Fruit fly (Drosophila melanogaster) whole organism, embryonic: ENCODE results near the gene Herc4.

Source experiments
- Aef1 ChIP-seq: fragments of 200-800 bp; sonication (Bioruptor generic); IDR thresholded peaks from 3 replicates; pipeline ENCODE4 v1.3.6; 2022; ENCODE audit warnings: missing biosample characterization, missing genetic modification characterization
- Atf6 ChIP-seq: fragments of 200-800 bp; sonication (Bioruptor generic); IDR thresholded peaks from 2 replicates; pipeline ENCODE4 v1.3.6; 2022; ENCODE audit warnings: missing biosample characterization, missing genetic modification characterization
- CG10543 ChIP-seq: fragments of 200-800 bp; sonication (Bioruptor generic); optimal IDR thresholded peaks from 3 replicates; lab custom pipeline; 2017; ENCODE audit warnings: missing biosample characterization, mild to moderate bottlenecking, missing genetic modification characterization, moderate library complexity
- CG10654 ChIP-seq: fragments of 200-800 bp; sonication (Bioruptor generic); optimal IDR thresholded peaks from 2 replicates; lab custom pipeline; 2016; ENCODE audit warnings: missing biosample characterization, missing genetic modification characterization
- CG11247 ChIP-seq: fragments of 200-800 bp; sonication (Bioruptor generic); IDR thresholded peaks from 2 replicates; pipeline ENCODE4 v1.3.6; 2022; ENCODE audit warnings: missing biosample characterization, missing genetic modification characterization
- CG13123 ChIP-seq: fragments of 200-800 bp; sonication (Bioruptor generic); optimal IDR thresholded peaks from 2 replicates; lab custom pipeline; 2016; ENCODE audit warnings: missing biosample characterization, missing genetic modification characterization
- CG13624 ChIP-seq: fragments of 200-800 bp; sonication (Bioruptor generic); optimal IDR thresholded peaks from 2 replicates; lab custom pipeline; 2016; ENCODE audit warnings: missing biosample characterization, missing genetic modification characterization
- CG15011 ChIP-seq: fragments of 200-800 bp; sonication (Bioruptor generic); optimal IDR thresholded peaks from 3 replicates; lab custom pipeline; 2018; ENCODE audit warnings: missing biosample characterization, mild to moderate bottlenecking, missing genetic modification characterization
- CG15479 ChIP-seq: fragments of 200-800 bp; sonication (Bioruptor generic); optimal IDR thresholded peaks from 3 replicates; lab custom pipeline; 2019; ENCODE audit warnings: missing biosample characterization, mild to moderate bottlenecking, missing genetic modification characterization, moderate library complexity
- CG15514 ChIP-seq: fragments of 200-800 bp; sonication (Bioruptor generic); optimal IDR thresholded peaks from 3 replicates; lab custom pipeline; 2017; ENCODE audit warnings: missing biosample characterization, missing genetic modification characterization, mild to moderate bottlenecking, moderate library complexity, missing genetic modification reagents
- CG1603 ChIP-seq: fragments of 200-800 bp; sonication (Bioruptor generic); optimal IDR thresholded peaks from 2 replicates; lab custom pipeline; 2019; ENCODE audit warnings: missing biosample characterization, mild to moderate bottlenecking, missing genetic modification characterization, moderate library complexity
- CG17186 ChIP-seq: fragments of 200-800 bp; sonication (Bioruptor generic); optimal IDR thresholded peaks from 3 replicates; lab custom pipeline; 2017; ENCODE audit warnings: missing biosample characterization, missing genetic modification reagents, missing genetic modification characterization
- CG17328 ChIP-seq: fragments of 200-800 bp; sonication (Bioruptor generic); IDR thresholded peaks from 2 replicates; pipeline ENCODE4 v1.3.6; 2022; ENCODE audit warnings: missing biosample characterization, missing genetic modification characterization
- CG30020 ChIP-seq: fragments of 200-800 bp; optimal IDR thresholded peaks from 2 replicates; lab custom pipeline; 2019; ENCODE audit warnings: missing biosample characterization, mild to moderate bottlenecking, missing genetic modification characterization, moderate library complexity
- CG33557 ChIP-seq: fragments of 200-800 bp; sonication (Bioruptor generic); optimal IDR thresholded peaks from 2 replicates; lab custom pipeline; 2019; ENCODE audit warnings: missing biosample characterization, mild to moderate bottlenecking, missing genetic modification characterization, moderate library complexity
- CG6175 ChIP-seq: fragments of 200-800 bp; sonication (Bioruptor generic); IDR thresholded peaks from 3 replicates; pipeline ENCODE4 v1.3.6; 2022; ENCODE audit warnings: missing biosample characterization, missing genetic modification characterization
- D19A ChIP-seq: fragments of 200-800 bp; optimal IDR thresholded peaks from 3 replicates; lab custom pipeline; 2019; ENCODE audit warnings: missing biosample characterization, mild to moderate bottlenecking, missing genetic modification characterization, moderate library complexity
- Doc3 ChIP-seq: fragments of 200-800 bp; sonication (Bioruptor generic); IDR thresholded peaks from 3 replicates; pipeline ENCODE4 v1.3.6; 2022; ENCODE audit warnings: missing biosample characterization, missing genetic modification characterization; ENCODE audit not compliant: partially characterized antibody
- Ets65A ChIP-seq: fragments of 200-800 bp; sonication (Bioruptor generic); peaks from one replicate; lab custom pipeline; 2016; ENCODE audit warnings: missing biosample characterization, missing genetic modification characterization
- Fer1 ChIP-seq: fragments of 200-800 bp; sonication (Bioruptor generic); optimal IDR thresholded peaks from 2 replicates; lab custom pipeline; 2017; ENCODE audit warnings: missing biosample characterization, mild to moderate bottlenecking, missing genetic modification characterization
- Gsc ChIP-seq: fragments of 200-800 bp; sonication (Bioruptor generic); IDR thresholded peaks from 2 replicates; pipeline ENCODE4 v1.3.6; 2022; ENCODE audit warnings: missing biosample characterization, missing genetic modification characterization
- Hand ChIP-seq: fragments of 200-800 bp; sonication (Bioruptor generic); optimal IDR thresholded peaks from 2 replicates; lab custom pipeline; 2017; ENCODE audit warnings: mild to moderate bottlenecking, missing biosample characterization, missing genetic modification reagents, missing genetic modification characterization
- Lpt ChIP-seq: fragments of >200 bp; optimal IDR thresholded peaks from 2 replicates; lab custom pipeline; 2018; ENCODE audit warnings: missing biosample characterization, missing genetic modification characterization
- Med ChIP-seq: fragments of 200-800 bp; sonication (Bioruptor generic); peaks from one replicate; lab custom pipeline; 2016; ENCODE audit warnings: missing biosample characterization, missing genetic modification characterization, mild to moderate bottlenecking, inconsistent platforms, moderate library complexity
- Nf-YA ChIP-seq: fragments of 200-800 bp; sonication (Bioruptor generic); IDR thresholded peaks from 2 replicates; pipeline ENCODE4 v1.3.6; 2022; ENCODE audit warnings: missing biosample characterization, missing genetic modification characterization
- Optix ChIP-seq: fragments of 200-800 bp; sonication (Bioruptor generic); IDR thresholded peaks from 3 replicates; pipeline ENCODE4 v1.3.6; 2022; ENCODE audit warnings: missing biosample characterization, missing genetic modification characterization
- Ptx1 ChIP-seq: fragments of 200-800 bp; sonication (Bioruptor generic); IDR thresholded peaks from 2 replicates; pipeline ENCODE4 v1.3.6; 2022; ENCODE audit warnings: missing biosample characterization, missing genetic modification characterization
- Rx ChIP-seq: fragments of 200-800 bp; sonication (Bioruptor generic); IDR thresholded peaks from 2 replicates; pipeline ENCODE4 v1.3.6; 2022; ENCODE audit warnings: missing biosample characterization, missing genetic modification characterization
- Scr ChIP-seq: fragments of 200-800 bp; sonication (Bioruptor generic); IDR thresholded peaks from 2 replicates; pipeline ENCODE4 v1.3.6; 2022; ENCODE audit warnings: missing biosample characterization, missing genetic modification characterization; ENCODE audit not compliant: partially characterized antibody
- al ChIP-seq: fragments of 200-800 bp; sonication (Bioruptor generic); IDR thresholded peaks from 2 replicates; pipeline ENCODE4 v1.3.6; 2022; ENCODE audit warnings: missing biosample characterization, missing genetic modification characterization
- amos ChIP-seq: fragments of 200-800 bp; sonication (Bioruptor generic); IDR thresholded peaks from 2 replicates; pipeline ENCODE4 v1.3.6; 2022; ENCODE audit warnings: missing biosample characterization, missing genetic modification characterization; ENCODE audit not compliant: partially characterized antibody
- caup ChIP-seq: fragments of 200-800 bp; sonication (Bioruptor generic); optimal IDR thresholded peaks from 3 replicates; lab custom pipeline; 2017; ENCODE audit warnings: missing biosample characterization, mild to moderate bottlenecking, missing genetic modification characterization, moderate library complexity; ENCODE audit not compliant: severe bottlenecking
- ci ChIP-seq: fragments of 200-800 bp; sonication (Bioruptor generic); IDR thresholded peaks from 3 replicates; pipeline ENCODE4 v1.3.6; 2022; ENCODE audit warnings: missing biosample characterization, missing genetic modification characterization
- crol ChIP-seq: fragments of 200-800 bp; sonication (Bioruptor generic); IDR thresholded peaks from 2 replicates; pipeline ENCODE4 v1.3.6; 2022; ENCODE audit warnings: missing biosample characterization, missing genetic modification characterization
- exex ChIP-seq: fragments of 200-800 bp; sonication (Bioruptor generic); optimal IDR thresholded peaks from 4 replicates; lab custom pipeline; 2018; ENCODE audit warnings: missing biosample characterization, mild to moderate bottlenecking, missing genetic modification characterization, moderate library complexity
- gcm ChIP-seq: fragments of 200-800 bp; sonication (Bioruptor generic); optimal IDR thresholded peaks from 2 replicates; lab custom pipeline; 2019; ENCODE audit warnings: missing biosample characterization, mild to moderate bottlenecking, missing genetic modification characterization, moderate library complexity
- grn ChIP-seq: fragments of 200-800 bp; sonication (Bioruptor generic); optimal IDR thresholded peaks from 3 replicates; lab custom pipeline; 2017; ENCODE audit warnings: missing biosample characterization, missing genetic modification characterization
- gro ChIP-seq: fragments of 200-800 bp; sonication (Bioruptor generic); optimal IDR thresholded peaks from 2 replicates; lab custom pipeline; 2016; ENCODE audit warnings: missing biosample characterization, missing genetic modification characterization
- gsb ChIP-seq: fragments of 200-800 bp; sonication (Bioruptor generic); IDR thresholded peaks from 2 replicates; pipeline ENCODE4 v1.3.6; 2022; ENCODE audit warnings: missing biosample characterization, missing genetic modification characterization
- nom ChIP-seq: fragments of 200-800 bp; sonication (Bioruptor generic); optimal IDR thresholded peaks from 2 replicates; lab custom pipeline; 2017; ENCODE audit warnings: missing biosample characterization, missing genetic modification characterization, mild to moderate bottlenecking, moderate library complexity, missing genetic modification reagents
- row ChIP-seq: fragments of 200-800 bp; sonication (Bioruptor generic); IDR thresholded peaks from 3 replicates; pipeline ENCODE4 v1.3.6; 2022; ENCODE audit warnings: missing biosample characterization, missing genetic modification characterization
- sens-2 ChIP-seq: fragments of 200-800 bp; sonication (Bioruptor generic); IDR thresholded peaks from 2 replicates; pipeline ENCODE4 v1.3.6; 2022; ENCODE audit warnings: missing biosample characterization, missing genetic modification characterization
- sima ChIP-seq: fragments of 200-800 bp; sonication (Bioruptor generic); optimal IDR thresholded peaks from 2 replicates; lab custom pipeline; 2016; ENCODE audit warnings: missing biosample characterization, missing genetic modification characterization
- sob ChIP-seq: fragments of 200-800 bp; sonication (Bioruptor generic); IDR thresholded peaks from 2 replicates; pipeline ENCODE4 v1.3.6; 2022; ENCODE audit warnings: missing biosample characterization, missing genetic modification characterization
- stc ChIP-seq: fragments of 200-800 bp; sonication (Bioruptor generic); IDR thresholded peaks from 2 replicates; pipeline ENCODE4 v1.3.6; 2022; ENCODE audit warnings: missing biosample characterization, missing genetic modification characterization
- sug ChIP-seq: fragments of 200-800 bp; optimal IDR thresholded peaks from 2 replicates; lab custom pipeline; 2019; ENCODE audit warnings: missing biosample characterization, mild to moderate bottlenecking, missing genetic modification characterization, moderate library complexity
- wek ChIP-seq: fragments of 200-800 bp; sonication (Bioruptor generic); optimal IDR thresholded peaks from 3 replicates; lab custom pipeline; 2018; ENCODE audit warnings: missing biosample characterization, mild to moderate bottlenecking, missing genetic modification characterization, moderate library complexity
- zfh1 ChIP-seq: fragments of 200-800 bp; sonication (Bioruptor generic); IDR thresholded peaks from 3 replicates; pipeline ENCODE4 v1.3.6; 2022; ENCODE audit warnings: missing biosample characterization, missing genetic modification characterization

Gene Herc4

DNA sequence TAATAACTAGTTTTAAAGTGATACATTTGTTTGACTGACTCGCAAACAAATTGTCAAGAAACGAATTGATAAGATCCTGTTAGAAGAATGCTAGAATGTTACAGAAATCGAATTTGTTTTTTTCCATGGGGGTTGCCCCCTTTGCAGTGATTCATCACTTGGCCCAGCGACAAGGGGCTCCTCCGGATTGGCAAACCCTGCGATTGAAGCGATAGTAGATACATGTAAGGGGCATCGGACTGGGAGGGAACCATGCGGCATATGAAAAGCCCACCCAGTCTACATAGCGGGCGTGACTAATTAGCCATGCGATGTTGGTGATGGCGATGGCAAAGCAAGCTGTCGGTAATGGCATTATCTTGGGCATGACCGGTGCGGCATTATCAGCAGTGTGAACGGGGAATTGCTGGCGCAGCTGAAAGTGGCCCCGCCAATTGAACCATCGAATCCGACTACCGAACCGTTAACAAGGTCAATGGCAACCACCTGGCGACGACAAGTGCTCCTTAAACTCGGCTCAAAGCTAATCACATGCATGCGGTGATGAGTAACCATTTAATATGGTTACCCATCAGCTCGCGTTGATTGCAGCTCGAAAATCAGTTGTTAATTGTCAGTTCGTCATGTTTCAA lies 33.6 kb downstream of the Herc4 start:
- TF ChIP-seq CG10654 (GFP tag; lab: Kevin White, UChicago) (no peak), exex (tag; lab: Kevin White, UChicago) (peak; percentile 42), crol (0 out of 2 replicates have a peak, but pooled peaks have one; percentile 19), Atf6 (GFP tag; lab: Robert Waterston, UW) (0 out of 2 replicates have a peak, but pooled peaks have one; percentile 9), sima (no peak), grn (GFP tag; lab: Kevin White, UChicago) (peak; percentile 44), CG10543 (GFP tag; lab: Kevin White, UChicago) (peak; percentile 44), gcm (GFP tag; lab: Kevin White, UChicago) (peak; percentile 68), CG13624 (GFP tag; lab: Kevin White, UChicago) (no peak), Hand (GFP tag; lab: Kevin White, UChicago) (no peak), gsb (GFP tag; lab: Robert Waterston, UW) (no peak), Lpt (GFP tag; lab: Kevin White, UChicago) (no peak), amos (GFP tag; lab: Robert Waterston, UW) (peak; percentile 9; the same call in 1 of the 2 replicates), Doc3 (GFP tag; lab: Robert Waterston, UW) (0 out of 3 replicates have a peak, but pooled peaks have one; percentile 15), Optix (GFP tag; lab: Robert Waterston, UW) (no peak), CG11247 (GFP tag; lab: Robert Waterston, UW) (no peak), Scr (GFP tag; lab: Robert Waterston, UW) (peak; percentile 17; the same call in 1 of the 2 replicates), CG33557 (GFP tag; lab: Kevin White, UChicago) (no peak), CG17328 (GFP tag; lab: Robert Waterston, UW) (no peak), stc (GFP tag; lab: Robert Waterston, UW) (no peak), sug (tag; lab: Kevin White, UChicago) (peak; percentile 51), CG13123 (no peak), CG15514 (no peak), caup (GFP tag; lab: Kevin White, UChicago) (no peak), Med (GFP tag; lab: Kevin White, UChicago) (peak; percentile 70), sob (GFP tag; lab: Robert Waterston, UW) (no peak), CG6175 (0 out of 3 replicates have a peak, but pooled peaks have one; percentile 14), CG15011 (GFP tag; lab: Kevin White, UChicago) (no peak), wek (GFP tag; lab: Kevin White, UChicago) (no peak), Ets65A (GFP tag; lab: Kevin White, UChicago) (peak; percentile 76)

DNA sequence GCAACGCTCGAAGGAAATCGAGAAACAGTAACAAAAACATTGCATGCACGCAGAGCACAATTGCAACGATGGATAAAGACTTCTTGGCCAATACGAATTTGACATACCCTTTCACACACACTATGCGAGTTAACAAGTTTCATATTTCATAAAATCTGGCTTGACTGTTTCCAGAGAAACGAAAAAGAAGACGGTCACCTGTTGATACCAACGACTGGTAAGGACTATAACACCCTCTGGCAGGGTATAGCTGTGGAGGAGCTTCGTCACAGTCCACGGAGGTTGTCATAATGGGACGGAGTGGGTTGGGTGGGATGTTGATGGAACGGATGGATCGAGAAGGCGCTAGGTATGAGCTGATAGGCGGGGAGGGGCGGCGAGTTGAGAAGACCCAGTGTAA lies 34.8 kb downstream of the Herc4 start:
- no peak for TF ChIP-seq stc (GFP tag; lab: Robert Waterston, UW)
- peak; percentile 82 for TF ChIP-seq D19A (tag; lab: Kevin White, UChicago)
- 0 out of 2 replicates have a peak, but pooled peaks have one; percentile 21 for TF ChIP-seq Rx (GFP tag; lab: Robert Waterston, UW)
- peak; percentile 1 for TF ChIP-seq nom (GFP tag; lab: Kevin White, UChicago)
- TF ChIP-seq Aef1 (GFP tag; lab: Robert Waterston, UW), result no peak; the same call in 2 of the 3 replicates
- TF ChIP-seq CG1603 (tag; lab: Kevin White, UChicago), result peak; percentile 23
- 0 out of 2 replicates have a peak, but pooled peaks have one; percentile 5 for TF ChIP-seq sens-2 (GFP tag; lab: Robert Waterston, UW)
- 0 out of 2 replicates have a peak, but pooled peaks have one; percentile 29 for TF ChIP-seq Ptx1 (GFP tag; lab: Robert Waterston, UW)
- TF ChIP-seq gro (GFP tag; lab: Kevin White, UChicago), result no peak
- TF ChIP-seq zfh1 (GFP tag; lab: Robert Waterston, UW), result 0 out of 3 replicates have a peak, but pooled peaks have one; percentile 23
- TF ChIP-seq wek (GFP tag; lab: Kevin White, UChicago), result no peak
- 0 out of 2 replicates have a peak, but pooled peaks have one; percentile 28 for TF ChIP-seq Gsc (GFP tag; lab: Robert Waterston, UW)
- no peak for TF ChIP-seq CG17186 (GFP tag; lab: Kevin White, UChicago)
- TF ChIP-seq Fer1 (GFP tag; lab: Kevin White, UChicago), result no peak
- peak; percentile 54; the same call in 1 of the 3 replicates for TF ChIP-seq ci
- no peak for TF ChIP-seq amos (GFP tag; lab: Robert Waterston, UW)
- no peak for TF ChIP-seq al (GFP tag; lab: Robert Waterston, UW)
- TF ChIP-seq Med (GFP tag; lab: Kevin White, UChicago), result peak; percentile 77
- no peak for TF ChIP-seq CG30020 (tag; lab: Kevin White, UChicago)
- no peak for TF ChIP-seq Nf-YA
- TF ChIP-seq CG15479 (GFP tag; lab: Kevin White, UChicago), result no peak
- TF ChIP-seq CG6175, result no peak
- TF ChIP-seq row (GFP tag; lab: Robert Waterston, UW), result peak; percentile 22; the same call in 1 of the 3 replicates
